Fruit fly (Drosophila melanogaster) whole organism, embryonic: ENCODE results near the gene Arpc1.

Experiments
- B-H1 ChIP-seq: fragments of 200-800 bp; sonication (Bioruptor generic); IDR thresholded peaks from 3 replicates; pipeline ENCODE4 v1.3.6; 2022; ENCODE audit warnings: missing biosample characterization, missing genetic modification characterization
- CG10366 ChIP-seq: fragments of 200-800 bp; sonication (Bioruptor generic); IDR thresholded peaks from 2 replicates; pipeline ENCODE4 v1.3.6; 2022; ENCODE audit warnings: missing biosample characterization, missing genetic modification characterization
- CG12744 ChIP-seq: fragments of 200-800 bp; sonication (Bioruptor generic); optimal IDR thresholded peaks from 2 replicates; lab custom pipeline; 2016; ENCODE audit warnings: missing biosample characterization, missing genetic modification characterization
- CG13287 ChIP-seq: fragments of 200-800 bp; sonication (Bioruptor generic); IDR thresholded peaks from 2 replicates; pipeline ENCODE4 v1.3.6; 2022; ENCODE audit warnings: missing biosample characterization, missing genetic modification characterization; ENCODE audit not compliant: partially characterized antibody
- CG13775 ChIP-seq: fragments of 200-800 bp; sonication (Bioruptor generic); optimal IDR thresholded peaks from 3 replicates; lab custom pipeline; 2017; ENCODE audit warnings: missing biosample characterization, mild to moderate bottlenecking, missing genetic modification characterization
- CG1647 ChIP-seq: fragments of 200-800 bp; sonication (Bioruptor generic); optimal IDR thresholded peaks from 3 replicates; lab custom pipeline; 2016; ENCODE audit warnings: missing biosample characterization, missing genetic modification characterization
- CG16813 ChIP-seq: fragments of 200-800 bp; sonication (Bioruptor generic); IDR thresholded peaks from 3 replicates; pipeline ENCODE4 v1.3.6; 2022; ENCODE audit warnings: missing biosample characterization, missing genetic modification characterization; ENCODE audit not compliant: partially characterized antibody
- CG16863 ChIP-seq: fragments of 200-800 bp; sonication (Bioruptor generic); optimal IDR thresholded peaks from 3 replicates; lab custom pipeline; 2016; ENCODE audit warnings: missing biosample characterization, missing genetic modification characterization
- CG17612 ChIP-seq: fragments of 200-800 bp; sonication (Bioruptor generic); IDR thresholded peaks from 2 replicates; pipeline ENCODE4 v1.3.6; 2022; ENCODE audit warnings: missing biosample characterization, missing genetic modification characterization
- CG18262 ChIP-seq: fragments of 200-800 bp; optimal IDR thresholded peaks from 3 replicates; lab custom pipeline; 2019; ENCODE audit warnings: missing biosample characterization, mild to moderate bottlenecking, missing genetic modification characterization, moderate library complexity
- CG31365 ChIP-seq: fragments of 200-800 bp; sonication (Bioruptor generic); optimal IDR thresholded peaks from 2 replicates; lab custom pipeline; 2018; ENCODE audit warnings: missing biosample characterization, mild to moderate bottlenecking, missing genetic modification characterization
- CG32532 ChIP-seq: fragments of 200-800 bp; sonication (Bioruptor generic); IDR thresholded peaks from 2 replicates; pipeline ENCODE4 v1.3.6; 2022; ENCODE audit warnings: missing biosample characterization, missing genetic modification characterization
- CG3281 ChIP-seq: fragments of 200-800 bp; sonication (Bioruptor generic); optimal IDR thresholded peaks from 3 replicates; lab custom pipeline; 2017; ENCODE audit warnings: missing biosample characterization, mild to moderate bottlenecking, missing genetic modification characterization
- CG3726 ChIP-seq: fragments of 200-800 bp; sonication (Bioruptor generic); IDR thresholded peaks from 3 replicates; pipeline ENCODE4, ENCODE4 v1.3.6; 2022; ENCODE audit warnings: missing biosample characterization, missing genetic modification characterization
- CG42726 ChIP-seq: fragments of 200-800 bp; sonication (Bioruptor generic); IDR thresholded peaks from 2 replicates; pipeline ENCODE4 v1.3.6; 2022; ENCODE audit warnings: missing biosample characterization, missing genetic modification characterization; ENCODE audit not compliant: partially characterized antibody
- CG4707 ChIP-seq: fragments of 200-800 bp; sonication (Bioruptor generic); optimal IDR thresholded peaks from 2 replicates; lab custom pipeline; 2018; ENCODE audit warnings: missing biosample characterization, mild to moderate bottlenecking, missing genetic modification characterization, moderate library complexity
- CG5180 ChIP-seq: fragments of 200-800 bp; sonication (Bioruptor generic); optimal IDR thresholded peaks from 3 replicates; lab custom pipeline; 2017; ENCODE audit warnings: missing biosample characterization, missing genetic modification characterization, mild to moderate bottlenecking, moderate library complexity, missing genetic modification reagents
- CG6791 ChIP-seq: fragments of 200-800 bp; sonication (Bioruptor generic); IDR thresholded peaks from 3 replicates; pipeline ENCODE4 v1.3.6; 2022; ENCODE audit warnings: missing biosample characterization, missing genetic modification characterization; ENCODE audit not compliant: partially characterized antibody
- CG7839 ChIP-seq: fragments of 200-800 bp; sonication (Bioruptor generic); optimal IDR thresholded peaks from 3 replicates; lab custom pipeline; 2018; ENCODE audit warnings: missing biosample characterization, mild to moderate bottlenecking, missing genetic modification characterization, moderate library complexity
- Deaf1 ChIP-seq: fragments of 200-800 bp; optimal IDR thresholded peaks from 3 replicates; lab custom pipeline; 2019; ENCODE audit warnings: missing biosample characterization, mild to moderate bottlenecking, missing genetic modification characterization, moderate library complexity
- Dip2 ChIP-seq: fragments of 200-800 bp; sonication (Bioruptor generic); IDR thresholded peaks from 2 replicates; pipeline ENCODE4 v1.3.6; 2022; ENCODE audit warnings: missing biosample characterization, missing genetic modification characterization
- Doc2 ChIP-seq: fragments of 200-800 bp; sonication (Bioruptor generic); IDR thresholded peaks from 2 replicates; pipeline ENCODE4 v1.3.6; 2022; ENCODE audit warnings: missing biosample characterization, missing genetic modification characterization
- H15 ChIP-seq: fragments of 200-800 bp; sonication (Bioruptor generic); IDR thresholded peaks from 3 replicates; pipeline ENCODE4 v1.3.6; 2022; ENCODE audit warnings: missing biosample characterization, missing genetic modification characterization
- Hr39 ChIP-seq: fragments of >200 bp; optimal IDR thresholded peaks from 2 replicates; lab custom pipeline; 2017
- Med ChIP-seq: fragments of 200-800 bp; sonication (Bioruptor generic); peaks from one replicate; lab custom pipeline; 2016; ENCODE audit warnings: missing biosample characterization, missing genetic modification characterization, mild to moderate bottlenecking, inconsistent platforms, moderate library complexity
- Mes4 ChIP-seq: fragments of 200-800 bp; sonication (Bioruptor generic); optimal IDR thresholded peaks from 2 replicates; lab custom pipeline; 2016; ENCODE audit warnings: missing biosample characterization, missing genetic modification characterization
- Neu2 ChIP-seq: fragments of 200-800 bp; sonication (Bioruptor generic); optimal IDR thresholded peaks from 3 replicates; lab custom pipeline; 2016; ENCODE audit warnings: missing biosample characterization, missing genetic modification characterization, borderline replicate concordance
- Oaz ChIP-seq: fragments of 200-800 bp; sonication (Bioruptor generic); IDR thresholded peaks from 2 replicates; pipeline ENCODE4 v1.3.6; 2022; ENCODE audit warnings: missing biosample characterization, missing genetic modification characterization
- Ptx1 ChIP-seq: fragments of 200-800 bp; sonication (Bioruptor generic); IDR thresholded peaks from 2 replicates; pipeline ENCODE4 v1.3.6; 2022; ENCODE audit warnings: missing biosample characterization, missing genetic modification characterization
- Ravus ChIP-seq: fragments of 200-800 bp; sonication (Bioruptor generic); IDR thresholded peaks from 2 replicates; pipeline ENCODE4 v1.3.6; 2022; ENCODE audit warnings: missing biosample characterization, missing genetic modification characterization
- Trl ChIP-seq, 3 experiments: fragments of >200 bp in 2 of 3; fragments of 200-800 bp in 1 of 3; sonication (Bioruptor generic) in 1 of 3; optimal IDR thresholded peaks; 2 replicates in 1 of 3; 3 replicates in 2 of 3; lab custom pipeline; 2016 to 2017; ENCODE audit warnings: missing biosample characterization in 1 of 3, missing genetic modification characterization in 1 of 3
- Xbp1 ChIP-seq: fragments of 200-800 bp; sonication (Bioruptor generic); optimal IDR thresholded peaks from 3 replicates; lab custom pipeline; 2016; ENCODE audit warnings: missing biosample characterization, mild to moderate bottlenecking, missing genetic modification characterization
- cas ChIP-seq: fragments of 200-800 bp; sonication (Bioruptor generic); IDR thresholded peaks from 2 replicates; pipeline ENCODE4 v1.3.6; 2022; ENCODE audit warnings: missing biosample characterization, missing genetic modification characterization
- cwo ChIP-seq: fragments of 200-800 bp; sonication (Bioruptor generic); optimal IDR thresholded peaks from 3 replicates; lab custom pipeline; 2017; ENCODE audit warnings: missing biosample characterization, missing genetic modification characterization, mild to moderate bottlenecking, moderate library complexity, missing genetic modification reagents
- dpn ChIP-seq, 2 experiments: fragments of 200-800 bp; sonication (Bioruptor generic); optimal IDR thresholded peaks; 3 replicates each; lab custom pipeline; 2016; ENCODE audit warnings: missing biosample characterization in 2 of 2, missing genetic modification characterization in 2 of 2
- gro ChIP-seq: fragments of 200-800 bp; sonication (Bioruptor generic); optimal IDR thresholded peaks from 2 replicates; lab custom pipeline; 2016; ENCODE audit warnings: missing biosample characterization, missing genetic modification characterization
- gt ChIP-seq: fragments of 200-800 bp; sonication (Bioruptor generic); IDR thresholded peaks from 2 replicates; pipeline ENCODE4 v1.3.6; 2022; ENCODE audit warnings: missing biosample characterization, missing genetic modification characterization
- insv ChIP-seq, 2 experiments: fragments of 200-800 bp; sonication (Bioruptor generic); optimal IDR thresholded peaks; 3 replicates each; lab custom pipeline; 2016 to 2018; ENCODE audit warnings: missing biosample characterization in 2 of 2, missing genetic modification characterization in 2 of 2
- lab ChIP-seq: fragments of 200-800 bp; sonication (Bioruptor generic); optimal IDR thresholded peaks from 3 replicates; lab custom pipeline; 2017; ENCODE audit warnings: missing biosample characterization, missing genetic modification characterization, mild to moderate bottlenecking, moderate library complexity, missing genetic modification reagents
- lmd ChIP-seq: fragments of 200-800 bp; sonication (Bioruptor generic); IDR thresholded peaks from 2 replicates; pipeline ENCODE4 v1.3.6; 2022; ENCODE audit warnings: missing biosample characterization, missing genetic modification characterization
- luna ChIP-seq: fragments of 200-800 bp; sonication (Bioruptor generic); optimal IDR thresholded peaks from 2 replicates; lab custom pipeline; 2016; ENCODE audit warnings: missing biosample characterization, missing genetic modification characterization
- mam ChIP-seq: fragments of 200-800 bp; sonication (Bioruptor generic); optimal IDR thresholded peaks from 3 replicates; lab custom pipeline; 2016; ENCODE audit warnings: missing biosample characterization, missing genetic modification characterization
- nmo ChIP-seq: fragments of 200-800 bp; sonication (Bioruptor generic); optimal IDR thresholded peaks from 2 replicates; lab custom pipeline; 2018; ENCODE audit warnings: missing biosample characterization, mild to moderate bottlenecking, missing genetic modification characterization, moderate library complexity
- pb ChIP-seq: fragments of 200-800 bp; sonication (Bioruptor generic); optimal IDR thresholded peaks from 3 replicates; lab custom pipeline; 2016; ENCODE audit warnings: missing biosample characterization, missing genetic modification characterization
- sens-2 ChIP-seq: fragments of 200-800 bp; sonication (Bioruptor generic); IDR thresholded peaks from 2 replicates; pipeline ENCODE4 v1.3.6; 2022; ENCODE audit warnings: missing biosample characterization, missing genetic modification characterization
- sima ChIP-seq: fragments of 200-800 bp; sonication (Bioruptor generic); optimal IDR thresholded peaks from 2 replicates; lab custom pipeline; 2016; ENCODE audit warnings: missing biosample characterization, missing genetic modification characterization
- stc ChIP-seq: fragments of 200-800 bp; sonication (Bioruptor generic); IDR thresholded peaks from 2 replicates; pipeline ENCODE4 v1.3.6; 2022; ENCODE audit warnings: missing biosample characterization, missing genetic modification characterization
- stwl ChIP-seq: fragments of 200-800 bp; sonication (Bioruptor generic); optimal IDR thresholded peaks from 3 replicates; lab custom pipeline; 2018; ENCODE audit warnings: missing biosample characterization, mild to moderate bottlenecking, missing genetic modification characterization, moderate library complexity
- tx ChIP-seq: fragments of 200-800 bp; sonication (Bioruptor generic); optimal IDR thresholded peaks from 2 replicates; lab custom pipeline; 2016; ENCODE audit warnings: missing biosample characterization, missing genetic modification characterization
- vfl ChIP-seq: fragments of 200-800 bp; sonication (Bioruptor generic); optimal IDR thresholded peaks from 2 replicates; lab custom pipeline; 2016; ENCODE audit warnings: missing biosample characterization, missing genetic modification characterization

The Arpc1 gene

dm6 chr2L:13838647-13839390 lies 9.3 kb upstream of the Arpc1 start (continued):
- TF ChIP-seq cwo (GFP tag; lab: Kevin White, UChicago) (no peak), Ptx1 (GFP tag; lab: Robert Waterston, UW) (no peak), mam (peak; percentile 35), CG6791 (GFP tag; lab: Robert Waterston, UW) (no peak), lab (peak; percentile 67), CG4707 (GFP tag; lab: Kevin White, UChicago) (no peak), Ravus (GFP tag; lab: Robert Waterston, UW) (no peak), tx (no peak), CG17612 (GFP tag; lab: Robert Waterston, UW) (no peak), CG32532 (peak; percentile 29; the same call in 1 of the 2 replicates), pb (GFP tag; lab: Kevin White, UChicago) (no peak), Xbp1 (peak; percentile 2), CG12744 (GFP tag; lab: Kevin White, UChicago) (no peak), sima (GFP tag; lab: Kevin White, UChicago) (no peak), H15 (no peak), lmd (GFP tag; lab: Robert Waterston, UW) (no peak), nmo (GFP tag; lab: Kevin White, UChicago) (no peak), Trl (optimal IDR thresholded peaks at IDR 0.05; lab: Kevin White, UChicago) (no peak), Trl (GFP tag; optimal IDR thresholded peaks at IDR 0.05; lab: Kevin White, UChicago) (peak; percentile 19), CG3281 (peak; percentile 25), Mes4 (peak; percentile 16), CG7839 (tag; lab: Kevin White, UChicago) (peak; percentile 22), CG13287 (GFP tag; lab: Robert Waterston, UW) (no peak), CG18262 (peak; percentile 38), Oaz (GFP tag; lab: Robert Waterston, UW) (no peak), B-H1 (no peak), CG42726 (GFP tag; lab: Robert Waterston, UW) (no peak), CG13775 (GFP tag; lab: Kevin White, UChicago) (no peak), CG1647 (no peak), Dip2 (no peak), CG16813 (GFP tag; lab: Robert Waterston, UW) (no peak), CG31365 (tag; lab: Kevin White, UChicago) (no peak), CG3726 (no peak), CG10366 (GFP tag; lab: Robert Waterston, UW) (no peak), Med (peak; percentile 77), luna (GFP tag; lab: Kevin White, UChicago) (no peak), insv (GFP tag; optimal IDR thresholded peaks at IDR 0.05; lab: Kevin White, UChicago) (no peak), stwl (tag; lab: Kevin White, UChicago) (no peak), gt (GFP tag; lab: Robert Waterston, UW) (no peak), gro (no peak), stc (GFP tag; lab: Robert Waterston, UW) (0 out of 2 replicates have a peak, but pooled peaks have one; percentile 18), Hr39 (lab: Kevin White, UChicago) (no peak), CG5180 (GFP tag; lab: Kevin White, UChicago) (no peak), dpn (GFP tag; optimal IDR thresholded peaks at IDR 0.05; lab: Kevin White, UChicago) (no peak), Doc2 (GFP tag; lab: Robert Waterston, UW) (no peak), sens-2 (GFP tag; lab: Robert Waterston, UW) (no peak), Deaf1 (tag; lab: Kevin White, UChicago) (no peak), vfl (GFP tag; lab: Kevin White, UChicago) (no peak), cas (GFP tag; lab: Robert Waterston, UW) (no peak), CG16863 (peak; percentile 15), Neu2 (no peak)
